Worm (Caenorhabditis elegans) whole organism, mixed stage, embryonic: ENCODE data around the gene cra-1.

Experiments used
- bed-3 ChIP-seq: fragments of 200-800 bp; sonication (Bioruptor generic); optimal IDR thresholded peaks from 3 replicates; lab custom pipeline; 2018; ENCODE audit warnings: mild to moderate bottlenecking, missing genetic modification characterization, moderate library complexity, missing compliant biosample characterization
- nhr-237 ChIP-seq: fragments of 150-350 bp; optimal IDR thresholded peaks from 2 replicates; lab custom pipeline; 2014; ENCODE audit warnings: missing biosample characterization, missing genetic modification characterization
- nhr-28 ChIP-seq: fragments of 150-350 bp; optimal IDR thresholded peaks from 2 replicates; lab custom pipeline; 2014; ENCODE audit warnings: missing biosample characterization, missing genetic modification characterization
- nhr-76 ChIP-seq: sonication (generic microtip); optimal IDR thresholded peaks from 2 replicates; lab custom pipeline; 2017; ENCODE audit warnings: missing biosample characterization, missing genetic modification characterization
- pha-4 ChIP-seq: fragments of 150-350 bp; optimal IDR thresholded peaks from 2 replicates; lab custom pipeline; 2018; ENCODE audit warnings: missing biosample characterization, missing genetic modification reagents, missing genetic modification characterization
- unc-62 ChIP-seq: fragments of 150-350 bp; optimal IDR thresholded peaks from 2 replicates; lab custom pipeline; 2014; ENCODE audit warnings: missing biosample characterization, missing genetic modification reagents, missing genetic modification characterization
- ztf-11 ChIP-seq: fragments of 150-350 bp; optimal IDR thresholded peaks from 2 replicates; lab custom pipeline; 2014; ENCODE audit warnings: missing biosample characterization, missing genetic modification characterization

DNA sequence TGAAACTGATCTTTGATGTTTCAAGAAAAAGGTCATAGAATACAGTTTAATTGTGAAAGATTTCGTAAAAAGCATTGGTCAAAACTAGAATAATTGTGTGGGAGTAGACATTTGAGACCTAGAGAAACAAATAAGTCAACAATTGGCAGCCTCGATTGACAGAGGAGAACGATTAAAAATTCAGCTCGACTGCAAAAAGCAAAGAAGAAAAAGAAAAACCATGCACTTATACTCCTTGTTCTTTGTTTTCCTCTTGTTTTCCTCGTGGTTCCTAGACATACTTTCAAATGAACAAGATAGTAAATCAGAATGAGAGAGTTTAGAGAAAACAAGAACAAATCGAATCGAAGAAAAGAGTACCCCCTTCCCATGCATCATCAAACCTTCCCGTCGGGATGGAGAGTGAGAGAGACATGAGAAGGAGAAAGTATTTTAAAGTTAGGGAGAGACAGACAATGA is 11.8 kb downstream of the cra-1 start:
- TF ChIP-seq bed-3 (GFP tag; lab: Kevin White, UChicago) = no peak
- no peak for TF ChIP-seq nhr-237
- TF ChIP-seq nhr-76 (tag; lab: Kevin White, UChicago) = no peak
- no peak for TF ChIP-seq nhr-28 (tag; lab: Kevin White, UChicago)
- no peak for TF ChIP-seq unc-62 (GFP tag; lab: Kevin White, UChicago)
- TF ChIP-seq ztf-11 (tag; lab: Kevin White, UChicago) = no peak
- no peak for TF ChIP-seq pha-4 (tag; lab: Kevin White, UChicago)
